Worm (Caenorhabditis elegans) whole organism, young adult: ENCODE measurements around the gene M02D8.6.

ENCODE experiments used
- B0019.2 ChIP-seq: fragments of 200-800 bp; sonication (Bioruptor generic); conservative IDR thresholded peaks from 2 replicates; pipeline ENCODE4 v1.3.6; 2022; ENCODE audit warnings: missing genetic modification reagents, missing genetic modification characterization, missing compliant biosample characterization
- F49E8.2 ChIP-seq: sonication (generic microtip); optimal IDR thresholded peaks from 3 replicates; lab custom pipeline; 2017; ENCODE audit warnings: missing genetic modification characterization, mild to moderate bottlenecking, missing compliant biosample characterization, antibody characterized with exemption, moderate library complexity; ENCODE audit not compliant: insufficient read depth
- F52B5.7 ChIP-seq: sonication (generic microtip); optimal IDR thresholded peaks from 2 replicates; lab custom pipeline; 2016; ENCODE audit warnings: mild to moderate bottlenecking, missing genetic modification characterization, missing compliant biosample characterization
- F55B11.4 ChIP-seq: sonication (generic microtip); optimal IDR thresholded peaks from 2 replicates; lab custom pipeline; 2016; ENCODE audit warnings: missing compliant biosample characterization, missing genetic modification characterization, borderline replicate concordance; ENCODE audit not compliant: insufficient read depth
- K12H6.12 ChIP-seq: fragments of 200-800 bp; sonication (Bioruptor generic); optimal IDR thresholded peaks from 2 replicates; lab custom pipeline; 2018; ENCODE audit warnings: mild to moderate bottlenecking, missing genetic modification characterization, missing compliant biosample characterization
- Y53G8AR.9 ChIP-seq: fragments of 200-800 bp; sonication (Bioruptor generic); conservative IDR thresholded peaks from 2 replicates; pipeline ENCODE4 v1.3.6; 2022; ENCODE audit warnings: missing genetic modification reagents, missing genetic modification characterization, missing compliant biosample characterization
- Y79H2A.3 ChIP-seq: fragments of 200-800 bp; sonication (Bioruptor generic); conservative IDR thresholded peaks from 2 replicates; pipeline ENCODE4 v1.3.6; 2022; ENCODE audit warnings: missing genetic modification reagents, missing genetic modification characterization, missing compliant biosample characterization
- Y95B8A.8 ChIP-seq: fragments of 200-800 bp; sonication (Bioruptor generic); IDR thresholded peaks from 2 replicates; pipeline ENCODE4 v1.3.6; 2022; ENCODE audit warnings: missing genetic modification reagents, missing genetic modification characterization, missing compliant biosample characterization
- ama-1 ChIP-seq, 3 experiments: fragments of 150-350 bp in 1 of 3; sonication (generic microtip) in 2 of 3; optimal IDR thresholded peaks; 2 replicates each; lab custom pipeline; 2014 to 2018; ENCODE audit warnings: missing biosample characterization in 2 of 3, missing genetic modification characterization in 2 of 3, missing genetic modification reagents in 2 of 3
- aptf-2 ChIP-seq: fragments of 200-800 bp; sonication (Bioruptor generic); conservative IDR thresholded peaks from 2 replicates; pipeline ENCODE4 v1.3.6; 2022; ENCODE audit warnings: missing genetic modification reagents, missing genetic modification characterization, missing compliant biosample characterization
- athp-1 ChIP-seq: sonication (generic microtip); optimal IDR thresholded peaks from 2 replicates; lab custom pipeline; 2017; ENCODE audit warnings: mild to moderate bottlenecking, missing genetic modification characterization, missing compliant biosample characterization
- attf-5 ChIP-seq: fragments of 200-800 bp; sonication (Bioruptor generic); optimal IDR thresholded peaks from 2 replicates; lab custom pipeline; 2018; ENCODE audit warnings: mild to moderate bottlenecking, missing genetic modification characterization, missing compliant biosample characterization
- bed-1 ChIP-seq: fragments of 200-800 bp; sonication (Bioruptor generic); IDR thresholded peaks from 2 replicates; pipeline ENCODE4 v1.3.6; 2022; ENCODE audit warnings: missing genetic modification reagents, missing genetic modification characterization, missing compliant biosample characterization
- ceh-27 ChIP-seq: fragments of 200-800 bp; sonication (Bioruptor generic); optimal IDR thresholded peaks from 2 replicates; lab custom pipeline; 2018; ENCODE audit warnings: mild to moderate bottlenecking, missing genetic modification characterization, moderate library complexity, missing compliant biosample characterization
- ceh-58 ChIP-seq: fragments of 200-800 bp; sonication (Bioruptor generic); IDR thresholded peaks from 2 replicates; pipeline ENCODE4 v1.3.6; 2022; ENCODE audit warnings: missing genetic modification characterization, missing compliant biosample characterization
- dox-1 ChIP-seq: fragments of 200-800 bp; sonication (Bioruptor generic); IDR thresholded peaks from 2 replicates; pipeline ENCODE4 v1.3.6; 2022; ENCODE audit warnings: missing genetic modification reagents, missing genetic modification characterization, missing compliant biosample characterization
- egrh-3 ChIP-seq: fragments of 200-800 bp; sonication (Bioruptor generic); IDR thresholded peaks from 2 replicates; pipeline ENCODE4 v1.3.6; 2022; ENCODE audit warnings: missing genetic modification reagents, missing genetic modification characterization, missing compliant biosample characterization
- fkh-3 ChIP-seq: sonication (generic microtip); optimal IDR thresholded peaks from 2 replicates; lab custom pipeline; 2016; ENCODE audit warnings: mild to moderate bottlenecking, missing genetic modification characterization, missing compliant biosample characterization
- gei-17 ChIP-seq: fragments of 200-800 bp; sonication (Bioruptor generic); optimal IDR thresholded peaks from 2 replicates; lab custom pipeline; 2018; ENCODE audit warnings: mild to moderate bottlenecking, missing genetic modification characterization, missing compliant biosample characterization
- hmg-1.2 ChIP-seq: fragments of 200-800 bp; sonication (Bioruptor generic); IDR thresholded peaks from 2 replicates; pipeline ENCODE4 v1.3.6; 2022; ENCODE audit warnings: missing genetic modification reagents, missing genetic modification characterization, missing compliant biosample characterization
- hsf-1 ChIP-seq: fragments of 200-800 bp; sonication (Bioruptor generic); IDR thresholded peaks from 2 replicates; pipeline ENCODE4 v1.3.6; 2022; ENCODE audit warnings: missing genetic modification reagents, missing genetic modification characterization, missing compliant biosample characterization
- let-526 ChIP-seq: fragments of 200-800 bp; sonication (Bioruptor generic); IDR thresholded peaks from 2 replicates; pipeline ENCODE4 v1.3.6; 2022; ENCODE audit warnings: missing genetic modification reagents, missing genetic modification characterization, missing compliant biosample characterization
- let-607 ChIP-seq, 2 experiments: fragments of 200-800 bp in 1 of 2; sonication (Bioruptor generic) in 1 of 2; sonication (generic microtip) in 1 of 2; optimal IDR thresholded peaks; 2 replicates each; lab custom pipeline; 2016 to 2018; ENCODE audit warnings: mild to moderate bottlenecking in 2 of 2, missing compliant biosample characterization in 2 of 2, missing genetic modification characterization in 2 of 2, moderate library complexity in 2 of 2, missing genotype in 1 of 2
- lin-40 ChIP-seq: sonication (generic microtip); optimal IDR thresholded peaks from 2 replicates; lab custom pipeline; 2016; ENCODE audit warnings: missing genetic modification characterization, mild to moderate bottlenecking, missing compliant biosample characterization, missing genotype, missing genetic modification reagents
- mcd-1 ChIP-seq: fragments of 200-800 bp; sonication (Bioruptor generic); IDR thresholded peaks from 2 replicates; pipeline ENCODE4 v1.3.6; 2022; ENCODE audit warnings: missing genetic modification reagents, missing genetic modification characterization, missing compliant biosample characterization
- nhr-80 ChIP-seq: sonication (generic microtip); optimal IDR thresholded peaks from 2 replicates; lab custom pipeline; 2016; ENCODE audit warnings: missing genetic modification characterization, missing compliant biosample characterization
- rec-8 ChIP-seq, 2 experiments: sonication (generic microtip); optimal IDR thresholded peaks; 2 replicates each; lab custom pipeline; 2016; ENCODE audit warnings: mild to moderate bottlenecking in 2 of 2, missing genetic modification characterization in 2 of 2, missing genetic modification reagents in 2 of 2, missing genotype in 2 of 2, missing biosample characterization in 1 of 2, missing compliant biosample characterization in 1 of 2, moderate library complexity in 1 of 2
- repo-1 ChIP-seq: sonication (generic microtip); optimal IDR thresholded peaks from 2 replicates; lab custom pipeline; 2017; ENCODE audit warnings: mild to moderate bottlenecking, missing genetic modification characterization, missing compliant biosample characterization
- somi-1 ChIP-seq: fragments of 200-800 bp; sonication (Bioruptor generic); optimal IDR thresholded peaks from 2 replicates; lab custom pipeline; 2018; ENCODE audit warnings: mild to moderate bottlenecking, missing genetic modification characterization, missing compliant biosample characterization
- xnd-1 ChIP-seq: sonication (generic microtip); optimal IDR thresholded peaks from 2 replicates; lab custom pipeline; 2016; ENCODE audit warnings: missing genotype, missing genetic modification reagents, missing genetic modification characterization, missing compliant biosample characterization
- ztf-6 ChIP-seq: fragments of 200-800 bp; sonication (Bioruptor generic); IDR thresholded peaks from 2 replicates; pipeline ENCODE4 v1.3.6; 2022; ENCODE audit warnings: missing genetic modification reagents, missing genetic modification characterization, missing compliant biosample characterization

Gene M02D8.6

DNA sequence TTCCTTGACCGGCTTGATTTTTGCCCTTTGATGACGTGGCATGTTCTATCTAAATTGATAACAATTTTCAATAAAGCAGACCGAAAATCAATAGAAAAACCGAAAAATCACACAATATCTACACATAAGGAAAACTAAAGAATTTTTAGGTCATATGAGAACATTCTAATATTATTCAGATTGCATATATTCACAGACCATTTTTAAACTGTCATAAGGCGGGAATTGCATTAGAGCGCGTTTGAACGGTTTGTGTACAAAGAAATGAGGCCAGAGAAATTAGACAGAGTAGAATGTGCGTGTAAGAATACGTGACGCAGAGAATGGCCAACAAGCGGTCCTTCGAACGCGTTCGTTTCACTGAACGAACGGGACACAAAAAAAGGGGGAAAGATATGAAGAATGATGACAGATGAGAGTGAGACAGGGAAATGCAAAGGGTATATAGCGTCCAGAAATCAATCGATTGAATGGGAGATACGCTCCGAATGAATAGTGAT lies 5.3 kb upstream of the M02D8.6 start, which contains the start of gene M02D8.3:
Gene M02D8.3, minus strand, starts transcription at position 51 of the 500 bp plus-strand sequence.
- TF ChIP-seq let-526 (no peak), hmg-1.2 (GFP tag; lab: Robert Waterston, UW) (peak; percentile 45; the same call in 1 of the 2 replicates), mcd-1 (peak; percentile 62), F55B11.4 (no peak), aptf-2 (GFP tag; lab: Robert Waterston, UW) (no peak), ceh-27 (peak; percentile 40), Y79H2A.3 (GFP tag; lab: Robert Waterston, UW) (no peak), ceh-58 (GFP tag; lab: Robert Waterston, UW) (no peak), attf-5 (GFP tag; lab: Kevin White, UChicago) (peak; percentile 64), ztf-6 (GFP tag; lab: Robert Waterston, UW) (no peak), K12H6.12 (tag; lab: Kevin White, UChicago) (peak; percentile 34), F49E8.2 (tag; lab: Kevin White, UChicago) (no peak), rec-8 (tag; optimal IDR thresholded peaks at IDR 0.05; lab: Kevin White, UChicago) (no peak), dox-1 (GFP tag; lab: Robert Waterston, UW) (no peak), xnd-1 (tag; lab: Kevin White, UChicago) (no peak), B0019.2 (no peak), ama-1 (optimal IDR thresholded peaks at IDR 0.05; lab: Kevin White, UChicago) (no peak), ama-1 (GFP tag; optimal IDR thresholded peaks at IDR 0.05; lab: Kevin White, UChicago) (no peak), hsf-1 (GFP tag; lab: Robert Waterston, UW) (no peak), F52B5.7 (tag; lab: Kevin White, UChicago) (no peak), nhr-80 (tag; lab: Kevin White, UChicago) (peak; percentile 53), fkh-3 (tag; lab: Kevin White, UChicago) (no peak), Y53G8AR.9 (GFP tag; lab: Robert Waterston, UW) (no peak), let-607 (tag; optimal IDR thresholded peaks at IDR 0.05; lab: Kevin White, UChicago) (peak in 1 of 2 experiments; percentile 0), bed-1 (GFP tag; lab: Robert Waterston, UW) (no peak), lin-40 (tag; lab: Kevin White, UChicago) (peak; percentile 19), gei-17 (GFP tag; lab: Kevin White, UChicago) (no peak), repo-1 (tag; lab: Kevin White, UChicago) (no peak)
- TF ChIP-seq, all 124 proteins: peak for 8

DNA sequence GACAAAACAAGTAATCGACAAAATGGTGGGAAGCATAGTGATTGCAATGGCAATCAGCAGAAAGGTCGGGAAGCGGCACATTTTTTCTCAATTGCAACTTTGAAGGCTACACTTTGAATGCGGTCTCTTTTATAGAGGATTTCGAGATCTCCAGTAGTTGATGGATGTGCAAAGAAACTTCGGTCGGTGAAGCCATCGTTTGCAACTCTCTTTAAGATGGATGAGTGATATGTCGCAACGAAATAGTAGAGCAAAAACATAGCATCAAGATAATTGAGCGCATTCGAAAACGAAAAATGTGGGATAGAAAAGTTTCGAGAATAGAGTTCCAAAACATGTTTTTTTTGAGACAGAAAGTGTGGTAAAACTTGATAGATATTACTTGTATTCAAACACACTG lies 4.4 kb downstream of the M02D8.6 start, which contains the start of gene EGAP4.1:
Gene EGAP4.1, minus strand, starts transcription at position 101 of the 400 bp plus-strand sequence.
- TF ChIP-seq ama-1 (optimal IDR thresholded peaks at IDR 0.05; lab: Kevin White, UChicago) = no peak
- no peak for TF ChIP-seq ama-1 (GFP tag; optimal IDR thresholded peaks at IDR 0.05; lab: Kevin White, UChicago)

DNA sequence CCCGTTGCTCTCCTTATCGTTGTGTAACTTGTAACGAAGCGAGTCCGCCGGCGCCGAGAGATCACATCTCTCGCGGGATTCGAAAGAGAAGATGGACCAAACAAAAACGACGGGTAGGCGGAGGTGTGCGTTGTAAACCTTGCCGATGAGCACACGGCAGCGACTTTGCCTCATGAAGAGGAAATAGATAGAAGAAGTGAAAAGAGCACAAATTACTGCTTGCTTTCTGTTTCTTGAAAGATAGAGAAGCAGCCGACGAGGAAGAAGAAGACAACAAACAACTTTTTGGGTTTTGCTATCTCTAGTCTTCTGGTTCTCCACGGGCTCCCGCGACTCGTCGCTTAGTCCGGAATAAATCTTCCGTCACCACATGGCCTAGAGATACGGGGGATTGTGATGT lies 7.9 kb downstream of the M02D8.6 start:
- TF ChIP-seq athp-1 (tag; lab: Kevin White, UChicago) (no peak), somi-1 (GFP tag; lab: Kevin White, UChicago) (peak; percentile 27)
- TF ChIP-seq, all 124 proteins: peak for 1

ce11 chrX:8723127-8723600 lies 8.6 kb downstream of the M02D8.6 start, which contains the start of gene tnt-2:
tnt-2 (minus strand) TSS chrX:8723550.
- peak; percentile 84 for TF ChIP-seq egrh-3 (GFP tag; lab: Robert Waterston, UW)
- TF ChIP-seq Y95B8A.8 (GFP tag; lab: Robert Waterston, UW) = no peak
